Worm (Caenorhabditis elegans) whole organism, late embryonic: ENCODE measurements around the gene C05G5.1.

Experiments used
- F13H6.1 ChIP-seq: sonication (generic microtip); optimal IDR thresholded peaks from 2 replicates; lab custom pipeline; 2016; ENCODE audit warnings: missing genetic modification characterization, missing compliant biosample characterization
- K02D7.2 ChIP-seq: sonication (generic microtip); optimal IDR thresholded peaks from 2 replicates; lab custom pipeline; 2017; ENCODE audit warnings: mild to moderate bottlenecking, missing genetic modification characterization, missing compliant biosample characterization
- K09A11.1 ChIP-seq: sonication (generic microtip); optimal IDR thresholded peaks from 2 replicates; lab custom pipeline; 2017; ENCODE audit warnings: antibody characterized with exemption, mild to moderate bottlenecking, missing genetic modification characterization, missing compliant biosample characterization; ENCODE audit not compliant: insufficient read depth
- T23F11.4 ChIP-seq: fragments of 200-800 bp; sonication (Bioruptor generic); optimal IDR thresholded peaks from 2 replicates; lab custom pipeline; 2018; ENCODE audit warnings: mild to moderate bottlenecking, missing genetic modification characterization, missing compliant biosample characterization
- ceh-48 ChIP-seq: sonication (generic microtip); optimal IDR thresholded peaks from 2 replicates; lab custom pipeline; 2016; ENCODE audit warnings: missing genetic modification characterization, inconsistent platforms, missing compliant biosample characterization
- elt-2 ChIP-seq: sonication (generic microtip); optimal IDR thresholded peaks from 2 replicates; lab custom pipeline; 2016; ENCODE audit warnings: missing genetic modification reagents, missing genetic modification characterization, missing compliant biosample characterization
- hlh-30 ChIP-seq: sonication (generic microtip); optimal IDR thresholded peaks from 2 replicates; lab custom pipeline; 2017; ENCODE audit warnings: antibody characterized with exemption, missing genetic modification characterization, missing compliant biosample characterization; ENCODE audit not compliant: insufficient read depth
- hlh-6 ChIP-seq: sonication (generic microtip); optimal IDR thresholded peaks from 2 replicates; lab custom pipeline; 2016; ENCODE audit warnings: missing genotype, missing genetic modification characterization, missing compliant biosample characterization
- hlh-8 ChIP-seq: sonication (generic microtip); optimal IDR thresholded peaks from 2 replicates; lab custom pipeline; 2016; ENCODE audit warnings: missing genotype, missing genetic modification characterization, missing compliant biosample characterization
- nhr-11 ChIP-seq: fragments of 150-350 bp; optimal IDR thresholded peaks from 2 replicates; lab custom pipeline; 2014; ENCODE audit warnings: missing biosample characterization, missing genetic modification characterization
- pqm-1 ChIP-seq: sonication (generic microtip); optimal IDR thresholded peaks from 2 replicates; lab custom pipeline; 2016; ENCODE audit warnings: missing genetic modification characterization, missing compliant biosample characterization
- tbx-2 ChIP-seq: sonication (generic microtip); optimal IDR thresholded peaks from 2 replicates; lab custom pipeline; 2016; ENCODE audit warnings: missing genetic modification characterization, missing compliant biosample characterization
- unc-55 ChIP-seq: sonication (generic microtip); optimal IDR thresholded peaks from 2 replicates; lab custom pipeline; 2017; ENCODE audit warnings: missing biosample characterization, missing genetic modification reagents, missing genetic modification characterization
- zip-5 ChIP-seq: sonication (generic microtip); optimal IDR thresholded peaks from 2 replicates; lab custom pipeline; 2016; ENCODE audit warnings: missing genetic modification characterization, missing compliant biosample characterization

ce11 chrX:14692905-14693304 is 47.0 kb downstream of the C05G5.1 start, which contains the start of gene sox-3:
- TF ChIP-seq unc-55 (GFP tag; lab: Kevin White, UChicago) (no peak), K02D7.2 (tag; lab: Kevin White, UChicago) (no peak), hlh-30 (tag; lab: Kevin White, UChicago) (no peak), T23F11.4 (GFP tag; lab: Kevin White, UChicago) (no peak), zip-5 (tag; lab: Kevin White, UChicago) (no peak), pqm-1 (tag; lab: Kevin White, UChicago) (no peak), K09A11.1 (tag; lab: Kevin White, UChicago) (no peak), hlh-8 (tag; lab: Kevin White, UChicago) (no peak), nhr-11 (no peak), F13H6.1 (no peak), tbx-2 (tag; lab: Kevin White, UChicago) (no peak), hlh-6 (tag; lab: Kevin White, UChicago) (no peak), ceh-48 (no peak), elt-2 (tag; lab: Kevin White, UChicago) (no peak)
